Worm (Caenorhabditis elegans) whole organism, early embryonic: ENCODE results near the gene T03F6.6.

ENCODE experiments used
- aly-1 ChIP-seq: sonication (generic microtip); optimal IDR thresholded peaks from 2 replicates; lab custom pipeline; 2016; ENCODE audit warnings: missing genetic modification characterization, missing compliant biosample characterization
- ama-1 ChIP-seq: fragments of 150-350 bp; optimal IDR thresholded peaks from 2 replicates; lab custom pipeline; 2014
- hnd-1 ChIP-seq: sonication (generic microtip); optimal IDR thresholded peaks from 2 replicates; lab custom pipeline; 2016; ENCODE audit warnings: missing genetic modification characterization, missing compliant biosample characterization
- pes-1 ChIP-seq: fragments of 200-800 bp; sonication (Bioruptor generic); IDR thresholded peaks from 2 replicates; pipeline ENCODE4 v1.3.6; 2022; ENCODE audit warnings: missing genetic modification reagents, missing genetic modification characterization, missing compliant biosample characterization
- sea-1 ChIP-seq: fragments of 200-800 bp; sonication (Bioruptor generic); conservative IDR thresholded peaks from 2 replicates; pipeline ENCODE4 v1.3.6; 2022; ENCODE audit warnings: missing genetic modification characterization, missing compliant biosample characterization
- tbx-11 ChIP-seq: fragments of 200-800 bp; sonication (Bioruptor generic); IDR thresholded peaks from 2 replicates; pipeline ENCODE4 v1.3.6; 2022; ENCODE audit warnings: missing genetic modification characterization, missing compliant biosample characterization
- tbx-37 ChIP-seq: fragments of 200-800 bp; sonication (Bioruptor generic); conservative IDR thresholded peaks from 2 replicates; pipeline ENCODE4 v1.3.6; 2022; ENCODE audit warnings: missing genetic modification reagents, missing genetic modification characterization, missing compliant biosample characterization

DNA sequence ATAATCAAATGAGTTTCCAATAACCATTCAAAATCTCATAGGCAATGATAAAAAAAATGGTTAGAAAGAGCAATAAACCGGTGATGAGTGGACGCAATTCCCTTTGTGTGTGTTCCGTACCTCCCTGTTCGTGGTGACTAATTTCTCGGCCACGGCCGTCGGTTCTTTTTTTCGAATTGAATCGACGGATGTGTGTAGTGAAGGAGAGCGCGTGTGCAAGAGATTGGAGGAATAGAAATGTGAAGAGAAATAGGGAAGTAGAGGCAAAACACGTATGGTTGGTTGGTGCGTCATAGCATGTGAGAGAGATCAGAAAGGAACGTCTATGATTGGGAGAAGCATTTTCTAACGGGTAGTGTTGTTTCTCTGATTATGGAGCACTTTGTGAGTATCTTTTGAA lies 20.2 kb downstream of the T03F6.6 start:
- TF ChIP-seq ama-1 (lab: Kevin White, UChicago) (no peak), hnd-1 (tag; lab: Kevin White, UChicago) (no peak), tbx-11 (GFP tag; lab: Robert Waterston, UW) (no peak), tbx-37 (peak; percentile 19; the same call in 1 of the 2 replicates), aly-1 (tag; lab: Kevin White, UChicago) (no peak), sea-1 (GFP tag; lab: Robert Waterston, UW) (no peak), pes-1 (GFP tag; lab: Robert Waterston, UW) (no peak)
